Fruit fly (Drosophila melanogaster) whole organism, embryonic: ENCODE data around the gene Notum.

Source experiments
- Awh ChIP-seq: fragments of 200-800 bp; sonication (Bioruptor generic); IDR thresholded peaks from 2 replicates; pipeline ENCODE4, ENCODE4 v1.3.6; 2022; ENCODE audit warnings: missing biosample characterization, missing genetic modification characterization
- Bgb ChIP-seq: fragments of 200-800 bp; sonication (Bioruptor generic); IDR thresholded peaks from 2 replicates; pipeline ENCODE4 v1.3.6; 2022; ENCODE audit warnings: missing biosample characterization, missing genetic modification characterization; ENCODE audit not compliant: partially characterized antibody
- BtbVII ChIP-seq: fragments of 200-800 bp; sonication (Bioruptor generic); optimal IDR thresholded peaks from 3 replicates; lab custom pipeline; 2017; ENCODE audit warnings: missing biosample characterization, mild to moderate bottlenecking, missing genetic modification characterization
- C15 ChIP-seq: fragments of 200-800 bp; sonication (Bioruptor generic); IDR thresholded peaks from 3 replicates; pipeline ENCODE4 v1.3.6; 2022; ENCODE audit warnings: missing biosample characterization, missing genetic modification characterization
- CG10209 ChIP-seq: fragments of 200-800 bp; sonication (Bioruptor generic); optimal IDR thresholded peaks from 3 replicates; lab custom pipeline; 2017; ENCODE audit warnings: missing biosample characterization, mild to moderate bottlenecking, missing genetic modification characterization, missing genetic modification reagents
- CG10321 ChIP-seq: fragments of 200-800 bp; sonication (Bioruptor generic); IDR thresholded peaks from 2 replicates; pipeline ENCODE4 v1.3.6; 2022; ENCODE audit warnings: missing biosample characterization, missing genetic modification characterization
- CG10565 ChIP-seq: fragments of 200-800 bp; sonication (Bioruptor generic); optimal IDR thresholded peaks from 3 replicates; lab custom pipeline; 2016; ENCODE audit warnings: missing biosample characterization, mild to moderate bottlenecking, missing genetic modification characterization
- CG10654 ChIP-seq: fragments of 200-800 bp; sonication (Bioruptor generic); optimal IDR thresholded peaks from 2 replicates; lab custom pipeline; 2016; ENCODE audit warnings: missing biosample characterization, missing genetic modification characterization
- CG11093 ChIP-seq: fragments of 200-800 bp; sonication (Bioruptor generic); IDR thresholded peaks from 3 replicates; pipeline ENCODE4 v1.3.6; 2022; ENCODE audit warnings: missing biosample characterization, missing genetic modification characterization
- CG12104 ChIP-seq: fragments of 200-800 bp; sonication (Bioruptor generic); optimal IDR thresholded peaks from 3 replicates; lab custom pipeline; 2016; ENCODE audit warnings: missing biosample characterization, missing genetic modification characterization
- CG12659 ChIP-seq: fragments of 200-800 bp; sonication (Bioruptor generic); optimal IDR thresholded peaks from 3 replicates; lab custom pipeline; 2017; ENCODE audit warnings: mild to moderate bottlenecking, missing biosample characterization, missing genetic modification reagents, missing genetic modification characterization
- CG14050 ChIP-seq: fragments of 200-800 bp; sonication (Bioruptor generic); IDR thresholded peaks from 3 replicates; pipeline ENCODE4 v1.3.6; 2022; ENCODE audit warnings: missing biosample characterization, missing genetic modification characterization
- CG14860 ChIP-seq: fragments of 200-800 bp; sonication (Bioruptor generic); IDR thresholded peaks from 3 replicates; pipeline ENCODE4 v1.3.6; 2022; ENCODE audit warnings: missing biosample characterization, missing genetic modification characterization; ENCODE audit not compliant: partially characterized antibody
- CG15269 ChIP-seq: fragments of 200-800 bp; sonication (Bioruptor generic); optimal IDR thresholded peaks from 2 replicates; lab custom pipeline; 2018; ENCODE audit warnings: missing biosample characterization, mild to moderate bottlenecking, missing genetic modification characterization, moderate library complexity
- CG15601 ChIP-seq: fragments of 200-800 bp; sonication (Bioruptor generic); optimal IDR thresholded peaks from 3 replicates; lab custom pipeline; 2019; ENCODE audit warnings: missing biosample characterization, mild to moderate bottlenecking, missing genetic modification characterization, moderate library complexity
- CG18262 ChIP-seq: fragments of 200-800 bp; optimal IDR thresholded peaks from 3 replicates; lab custom pipeline; 2019; ENCODE audit warnings: missing biosample characterization, mild to moderate bottlenecking, missing genetic modification characterization, moderate library complexity
- CG2678 ChIP-seq: fragments of 200-800 bp; sonication (Bioruptor generic); optimal IDR thresholded peaks from 3 replicates; lab custom pipeline; 2019; ENCODE audit warnings: missing biosample characterization, mild to moderate bottlenecking, missing genetic modification characterization, moderate library complexity
- CG3995 ChIP-seq: fragments of 200-800 bp; sonication (Bioruptor generic); optimal IDR thresholded peaks from 3 replicates; lab custom pipeline; 2016; ENCODE audit warnings: missing biosample characterization, missing genetic modification characterization
- CG7928 ChIP-seq: fragments of 200-800 bp; sonication (Bioruptor generic); optimal IDR thresholded peaks from 2 replicates; lab custom pipeline; 2017; ENCODE audit warnings: missing biosample characterization, mild to moderate bottlenecking, missing genetic modification characterization
- CG9797 ChIP-seq: fragments of 200-800 bp; sonication (Bioruptor generic); optimal IDR thresholded peaks from 3 replicates; lab custom pipeline; 2018; ENCODE audit warnings: missing biosample characterization, mild to moderate bottlenecking, missing genetic modification characterization
- CG9817 ChIP-seq: fragments of 200-800 bp; sonication (Bioruptor generic); optimal IDR thresholded peaks from 2 replicates; lab custom pipeline; 2018; ENCODE audit warnings: missing biosample characterization, mild to moderate bottlenecking, missing genetic modification characterization, moderate library complexity
- CoRest ChIP-seq: fragments of 200-800 bp; sonication (Bioruptor generic); optimal IDR thresholded peaks from 3 replicates; lab custom pipeline; 2018; ENCODE audit warnings: missing biosample characterization, mild to moderate bottlenecking, missing genetic modification characterization, moderate library complexity
- Dp ChIP-seq: fragments of 200-800 bp; sonication (Bioruptor generic); optimal IDR thresholded peaks from 2 replicates; lab custom pipeline; 2018; ENCODE audit warnings: missing biosample characterization, mild to moderate bottlenecking, missing genetic modification characterization, moderate library complexity
- Ets65A ChIP-seq: fragments of 200-800 bp; sonication (Bioruptor generic); peaks from one replicate; lab custom pipeline; 2016; ENCODE audit warnings: missing biosample characterization, missing genetic modification characterization
- Fer1 ChIP-seq: fragments of 200-800 bp; sonication (Bioruptor generic); optimal IDR thresholded peaks from 2 replicates; lab custom pipeline; 2017; ENCODE audit warnings: missing biosample characterization, mild to moderate bottlenecking, missing genetic modification characterization
- Fer2 ChIP-seq: fragments of 200-800 bp; sonication (Bioruptor generic); optimal IDR thresholded peaks from 2 replicates; lab custom pipeline; 2018; ENCODE audit warnings: missing biosample characterization, mild to moderate bottlenecking, missing genetic modification characterization, moderate library complexity
- H2.0 ChIP-seq: fragments of 200-800 bp; sonication (Bioruptor generic); IDR thresholded peaks from 2 replicates; pipeline ENCODE4 v1.3.6; 2022; ENCODE audit warnings: missing biosample characterization, missing genetic modification characterization
- Hr51 ChIP-seq, 2 experiments: fragments of 200-800 bp; sonication (Bioruptor generic); optimal IDR thresholded peaks; 2 replicates in 1 of 2; 3 replicates in 1 of 2; lab custom pipeline; 2016 to 2018; ENCODE audit warnings: missing biosample characterization in 2 of 2, missing genetic modification characterization in 2 of 2, mild to moderate bottlenecking in 1 of 2, moderate library complexity in 1 of 2
- Meics ChIP-seq: fragments of 200-800 bp; sonication (Bioruptor generic); optimal IDR thresholded peaks from 2 replicates; lab custom pipeline; 2017; ENCODE audit warnings: missing biosample characterization, mild to moderate bottlenecking, missing genetic modification characterization
- Mes4 ChIP-seq: fragments of 200-800 bp; sonication (Bioruptor generic); optimal IDR thresholded peaks from 2 replicates; lab custom pipeline; 2016; ENCODE audit warnings: missing biosample characterization, missing genetic modification characterization
- Pdp1 ChIP-seq, 2 experiments: fragments of 200-800 bp; sonication (Bioruptor generic); optimal IDR thresholded peaks; 3 replicates each; lab custom pipeline; 2016; ENCODE audit warnings: missing biosample characterization in 2 of 2, missing genetic modification characterization in 2 of 2, mild to moderate bottlenecking in 1 of 2, moderate library complexity in 1 of 2
- Sox102F ChIP-seq: fragments of 200-800 bp; sonication (Bioruptor generic); optimal IDR thresholded peaks from 2 replicates; lab custom pipeline; 2018; ENCODE audit warnings: missing biosample characterization, mild to moderate bottlenecking, missing genetic modification characterization, moderate library complexity
- bsh ChIP-seq, 2 experiments: fragments of 200-800 bp; sonication (Bioruptor generic); optimal IDR thresholded peaks; 2 replicates each; lab custom pipeline; 2017 to 2018; ENCODE audit warnings: mild to moderate bottlenecking in 2 of 2, missing biosample characterization in 2 of 2, missing genetic modification characterization in 2 of 2, moderate library complexity in 1 of 2
- grau ChIP-seq: fragments of 200-800 bp; optimal IDR thresholded peaks from 3 replicates; lab custom pipeline; 2019; ENCODE audit warnings: missing biosample characterization, mild to moderate bottlenecking, missing genetic modification characterization, moderate library complexity
- hb ChIP-seq: fragments of 200-800 bp; sonication (Bioruptor generic); IDR thresholded peaks from 3 replicates; pipeline ENCODE4 v1.3.6; 2022; ENCODE audit warnings: missing biosample characterization, missing genetic modification characterization; ENCODE audit not compliant: partially characterized antibody
- hbn ChIP-seq: fragments of 200-800 bp; sonication (Bioruptor generic); IDR thresholded peaks from 2 replicates; pipeline ENCODE4 v1.3.6; 2022; ENCODE audit warnings: missing biosample characterization, missing genetic modification characterization; ENCODE audit not compliant: partially characterized antibody
- ind ChIP-seq: fragments of 200-800 bp; sonication (Bioruptor generic); optimal IDR thresholded peaks from 3 replicates; lab custom pipeline; 2016; ENCODE audit warnings: missing biosample characterization, missing genetic modification characterization
- insv ChIP-seq, 2 experiments: fragments of 200-800 bp; sonication (Bioruptor generic); optimal IDR thresholded peaks; 3 replicates each; lab custom pipeline; 2016 to 2018; ENCODE audit warnings: missing biosample characterization in 2 of 2, missing genetic modification characterization in 2 of 2
- lab ChIP-seq: fragments of 200-800 bp; sonication (Bioruptor generic); optimal IDR thresholded peaks from 3 replicates; lab custom pipeline; 2017; ENCODE audit warnings: missing biosample characterization, missing genetic modification characterization, mild to moderate bottlenecking, moderate library complexity, missing genetic modification reagents
- lov ChIP-seq, 2 experiments: fragments of 200-800 bp in 1 of 2; fragments of >200 bp in 1 of 2; sonication (Bioruptor generic) in 1 of 2; IDR thresholded peaks in 1 of 2; optimal IDR thresholded peaks in 1 of 2; 2 replicates in 1 of 2; 3 replicates in 1 of 2; pipeline versions ENCODE4 v1.3.6 to Lab custom; 2017 to 2022; ENCODE audit warnings: missing biosample characterization in 1 of 2, missing genetic modification characterization in 1 of 2
- p53 ChIP-seq: fragments of 200-800 bp; sonication (Bioruptor generic); optimal IDR thresholded peaks from 2 replicates; lab custom pipeline; 2016; ENCODE audit warnings: missing biosample characterization, missing genetic modification characterization
- pho ChIP-seq: fragments of 200-800 bp; sonication (Bioruptor generic); optimal IDR thresholded peaks from 2 replicates; lab custom pipeline; 2016; ENCODE audit warnings: missing biosample characterization, missing genetic modification characterization
- tap ChIP-seq: fragments of 200-800 bp; optimal IDR thresholded peaks from 3 replicates; lab custom pipeline; 2019; ENCODE audit warnings: missing biosample characterization, mild to moderate bottlenecking, missing genetic modification characterization, moderate library complexity
- unc-4 ChIP-seq: fragments of 200-800 bp; sonication (Bioruptor generic); IDR thresholded peaks from 2 replicates; pipeline ENCODE4 v1.3.6; 2022; ENCODE audit warnings: missing biosample characterization, missing genetic modification characterization; ENCODE audit not compliant: partially characterized antibody
- vvl ChIP-seq: fragments of 200-800 bp; sonication (Bioruptor generic); IDR thresholded peaks from 2 replicates; pipeline ENCODE4 v1.3.6; 2022; ENCODE audit warnings: missing biosample characterization, missing genetic modification characterization
- wor ChIP-seq: fragments of 200-800 bp; sonication (Bioruptor generic); IDR thresholded peaks from 2 replicates; pipeline ENCODE4 v1.3.6; 2022; ENCODE audit warnings: missing biosample characterization, missing genetic modification characterization
- z ChIP-seq: fragments of 200-800 bp; sonication (Bioruptor generic); IDR thresholded peaks from 3 replicates; pipeline ENCODE4 v1.3.6; 2022; ENCODE audit warnings: missing biosample characterization, missing genetic modification characterization

Gene Notum

DNA sequence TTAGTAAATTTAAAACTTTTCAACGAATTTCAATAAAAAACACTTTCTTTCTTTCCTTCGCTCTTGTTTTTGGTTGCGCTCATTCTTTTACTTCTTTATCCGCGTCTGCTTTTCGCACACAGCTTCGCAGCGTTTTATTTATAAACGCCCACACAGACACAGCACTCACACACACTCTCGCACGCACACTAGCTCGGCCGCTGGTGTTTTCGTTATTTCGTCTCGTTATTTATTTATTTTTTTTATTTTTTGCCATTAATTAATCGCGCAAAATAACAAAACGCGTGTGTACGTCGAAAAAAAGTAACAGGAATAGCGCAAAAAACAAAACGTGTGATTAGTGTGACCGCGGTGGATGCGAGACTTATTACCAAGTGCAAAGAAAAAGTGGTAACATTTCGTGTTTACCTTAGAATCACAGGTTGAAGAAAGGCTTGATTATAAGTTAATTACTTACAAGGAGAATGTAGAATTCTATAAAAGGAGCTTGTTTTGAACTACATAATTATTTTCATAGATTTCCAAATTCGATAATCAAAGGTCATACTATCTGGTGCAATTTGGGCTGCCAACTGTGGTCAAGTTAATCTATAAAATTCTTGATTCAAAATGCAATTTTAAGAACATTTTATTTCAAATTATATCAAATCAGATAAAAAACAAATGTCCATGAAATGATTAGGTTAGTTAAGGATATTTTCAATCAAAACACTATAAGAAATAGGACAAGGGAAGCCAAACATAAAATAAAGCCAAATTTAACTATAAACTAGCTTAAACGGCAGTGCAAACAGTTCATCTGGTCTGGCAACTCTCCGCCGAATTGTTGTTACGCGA lies 18.7 kb upstream of the Notum start, which contains the start of the genes hzg and mRpS31 (continued):
- TF ChIP-seq bsh (GFP tag; optimal IDR thresholded peaks at IDR 0.05; lab: Kevin White, UChicago), result peak; percentile 55 to 81
- TF ChIP-seq p53 (GFP tag; lab: Kevin White, UChicago), result no peak
- no peak for TF ChIP-seq hb (GFP tag; lab: Robert Waterston, UW)
- peak; percentile 20 for TF ChIP-seq Fer2 (tag; lab: Kevin White, UChicago)
- TF ChIP-seq wor, result no peak
- peak in 1 of 2 experiments; percentile 57 for TF ChIP-seq Hr51 (GFP tag; optimal IDR thresholded peaks at IDR 0.05; lab: Kevin White, UChicago)
- peak; percentile 71 for TF ChIP-seq grau (tag; lab: Kevin White, UChicago)
- peak; percentile 68 for TF ChIP-seq CG2678
- TF ChIP-seq CG15269 (tag; lab: Kevin White, UChicago), result peak; percentile 46
- TF ChIP-seq CG10654 (GFP tag; lab: Kevin White, UChicago), result peak; percentile 50
- TF ChIP-seq lov (optimal IDR thresholded peaks at IDR 0.05; lab: Kevin White, UChicago), result no peak
- TF ChIP-seq lov (GFP tag; IDR thresholded peaks at IDR 0.05; lab: Robert Waterston, UW), result no peak
- TF ChIP-seq pho (GFP tag; lab: Kevin White, UChicago), result peak; percentile 60
- TF ChIP-seq Ets65A (GFP tag; lab: Kevin White, UChicago), result peak; percentile 4
- peak; percentile 25 for TF ChIP-seq Meics (GFP tag; lab: Kevin White, UChicago)
- peak in 1 of 2 experiments; percentile 1 for TF ChIP-seq insv (GFP tag; optimal IDR thresholded peaks at IDR 0.05; lab: Kevin White, UChicago)
- TF ChIP-seq C15 (GFP tag; lab: Robert Waterston, UW), result no peak
- TF ChIP-seq z (GFP tag; lab: Robert Waterston, UW), result no peak
- no peak for TF ChIP-seq CG12104 (GFP tag; lab: Kevin White, UChicago)
- TF ChIP-seq CG15601 (tag; lab: Kevin White, UChicago), result peak; percentile 20
- peak; percentile 42 to 55 for TF ChIP-seq Pdp1 (GFP tag; optimal IDR thresholded peaks at IDR 0.05; lab: Kevin White, UChicago)
- TF ChIP-seq CG18262 (tag; lab: Kevin White, UChicago), result peak; percentile 66
- peak; percentile 53; the same call in 1 of the 2 replicates for TF ChIP-seq Awh
- TF ChIP-seq CG12659 (GFP tag; lab: Kevin White, UChicago), result peak; percentile 42
- no peak for TF ChIP-seq Fer1 (GFP tag; lab: Kevin White, UChicago)
- TF ChIP-seq hbn (GFP tag; lab: Robert Waterston, UW), result no peak
- no peak for TF ChIP-seq CG10321 (GFP tag; lab: Robert Waterston, UW)
- peak; percentile 9 for TF ChIP-seq BtbVII
- TF ChIP-seq Dp, result peak; percentile 9
- no peak for TF ChIP-seq CG14050 (GFP tag; lab: Robert Waterston, UW)
- TF ChIP-seq CG9797 (GFP tag; lab: Kevin White, UChicago), result peak; percentile 82
- peak; percentile 73 for TF ChIP-seq CoRest
- TF ChIP-seq Sox102F, result peak; percentile 58
- no peak for TF ChIP-seq CG11093
- peak; percentile 31 for TF ChIP-seq lab (GFP tag; lab: Kevin White, UChicago)
- TF ChIP-seq CG9817 (tag; lab: Kevin White, UChicago), result peak; percentile 67
- peak; percentile 64 for TF ChIP-seq ind (GFP tag; lab: Kevin White, UChicago)
- peak; percentile 46 for TF ChIP-seq CG3995 (GFP tag; lab: Kevin White, UChicago)
- TF ChIP-seq H2.0 (GFP tag; lab: Robert Waterston, UW), result peak; percentile 43; the same call in 1 of the 2 replicates
- no peak for TF ChIP-seq unc-4 (GFP tag; lab: Robert Waterston, UW)
- no peak for TF ChIP-seq CG7928 (GFP tag; lab: Kevin White, UChicago)
- peak; percentile 25; the same call in 1 of the 2 replicates for TF ChIP-seq Bgb (GFP tag; lab: Robert Waterston, UW)
- peak; percentile 34 for TF ChIP-seq CG10209 (GFP tag; lab: Kevin White, UChicago)
- TF ChIP-seq tap (tag; lab: Kevin White, UChicago), result peak; percentile 22
- no peak for TF ChIP-seq CG10565
- TF ChIP-seq CG14860 (GFP tag; lab: Robert Waterston, UW), result no peak
- TF ChIP-seq Mes4, result no peak
- TF ChIP-seq vvl (GFP tag; lab: Robert Waterston, UW), result peak; percentile 54; the same call in 1 of the 2 replicates
